Worm (Caenorhabditis elegans) whole organism, L4 larva: ENCODE results near the gene nspg-6.

Source experiments
- ama-1 ChIP-seq: fragments of 150-350 bp; optimal IDR thresholded peaks from 2 replicates; lab custom pipeline; 2014; ENCODE audit warnings: inconsistent platforms, mixed read lengths
- arid-1 ChIP-seq: fragments of 200-800 bp; sonication (Bioruptor generic); conservative IDR thresholded peaks from 2 replicates; pipeline ENCODE4 v1.3.6; 2022; ENCODE audit warnings: missing genetic modification reagents, missing genetic modification characterization, missing compliant biosample characterization
- ceh-82 ChIP-seq: sonication (generic microtip); optimal IDR thresholded peaks from 2 replicates; lab custom pipeline; 2017; ENCODE audit warnings: missing biosample characterization, missing genetic modification characterization
- ces-1 ChIP-seq: fragments of 150-350 bp; sonication (generic microtip); optimal IDR thresholded peaks from 4 replicates; lab custom pipeline; 2014; ENCODE audit warnings: missing biosample characterization, missing genetic modification reagents, missing genetic modification characterization
- dpl-1 ChIP-seq: fragments of 150-350 bp; optimal IDR thresholded peaks from 2 replicates; lab custom pipeline; 2014; ENCODE audit warnings: missing biosample characterization, missing genetic modification reagents, missing genetic modification characterization
- lir-3 ChIP-seq: sonication (generic microtip); optimal IDR thresholded peaks from 2 replicates; lab custom pipeline; 2016; ENCODE audit warnings: mild to moderate bottlenecking, missing genetic modification characterization, missing compliant biosample characterization
- mxl-2 ChIP-seq: fragments of 200-800 bp; sonication (Bioruptor generic); conservative IDR thresholded peaks from 2 replicates; pipeline ENCODE4 v1.3.6; 2022; ENCODE audit warnings: missing genetic modification reagents, missing genetic modification characterization, missing compliant biosample characterization
- nhr-41 ChIP-seq: fragments of 200-800 bp; sonication (Bioruptor generic); IDR thresholded peaks from 2 replicates; pipeline ENCODE4 v1.3.6; 2022; ENCODE audit warnings: missing genetic modification reagents, missing genetic modification characterization, missing compliant biosample characterization
- nhr-77 ChIP-seq: fragments of 150-350 bp; optimal IDR thresholded peaks from 2 replicates; lab custom pipeline; 2014; ENCODE audit warnings: missing biosample characterization, missing genetic modification characterization
- pha-4 ChIP-seq, 2 experiments: fragments of 150-350 bp in 1 of 2; fragments of 200-800 bp in 1 of 2; sonication (Bioruptor generic) in 1 of 2; IDR thresholded peaks in 1 of 2; optimal IDR thresholded peaks in 1 of 2; 2 replicates each; pipeline versions ENCODE4 v1.3.6 to Lab custom; 2014 to 2022; ENCODE audit warnings: missing genetic modification characterization in 2 of 2, missing genetic modification reagents in 2 of 2, missing biosample characterization in 1 of 2, missing compliant biosample characterization in 1 of 2
- skn-1 ChIP-seq: fragments of 150-350 bp; optimal IDR thresholded peaks from 2 replicates; lab custom pipeline; 2014; ENCODE audit warnings: missing biosample characterization, missing genetic modification characterization
- unc-39 ChIP-seq: sonication (generic microtip); optimal IDR thresholded peaks from 2 replicates; lab custom pipeline; 2017; ENCODE audit warnings: missing biosample characterization, missing genetic modification characterization
- zfp-2 ChIP-seq: sonication (generic microtip); optimal IDR thresholded peaks from 2 replicates; lab custom pipeline; 2016; ENCODE audit warnings: mild to moderate bottlenecking, missing genetic modification characterization, missing compliant biosample characterization

ce11 chrIII:7275296-7275695, 39.5 kb downstream of the nspg-6 start, which contains the start of gene psd-1:
- no peak for TF ChIP-seq ceh-82 (tag; lab: Kevin White, UChicago)
- TF ChIP-seq ces-1 (GFP tag; lab: Kevin White, UChicago) = no peak
- no peak for TF ChIP-seq ama-1 (lab: Kevin White, UChicago)
- no peak for TF ChIP-seq arid-1 (GFP tag; lab: Robert Waterston, UW)
- no peak for TF ChIP-seq zfp-2 (tag; lab: Kevin White, UChicago)
- TF ChIP-seq lir-3 (tag; lab: Kevin White, UChicago) = no peak
- no peak for TF ChIP-seq nhr-41 (GFP tag; lab: Robert Waterston, UW)
- no peak for TF ChIP-seq unc-39 (tag; lab: Kevin White, UChicago)
- no peak for TF ChIP-seq pha-4 (GFP tag; IDR thresholded peaks at IDR 0.05; lab: Robert Waterston, UW)
- no peak for TF ChIP-seq pha-4 (tag; optimal IDR thresholded peaks at IDR 0.05; lab: Kevin White, UChicago)
- TF ChIP-seq mxl-2 = no peak
- no peak for TF ChIP-seq dpl-1 (GFP tag; lab: Kevin White, UChicago)
- no peak for TF ChIP-seq nhr-77 (tag; lab: Kevin White, UChicago)
- TF ChIP-seq skn-1 (tag; lab: Kevin White, UChicago) = no peak
